Fruit fly (Drosophila melanogaster): Measurements from ENCODE around the gene Spn77Bc.
A peak's percentile ranks its signal among the peaks of the same experiment; 100 is the strongest.

Spn77Bc gene

DNA sequence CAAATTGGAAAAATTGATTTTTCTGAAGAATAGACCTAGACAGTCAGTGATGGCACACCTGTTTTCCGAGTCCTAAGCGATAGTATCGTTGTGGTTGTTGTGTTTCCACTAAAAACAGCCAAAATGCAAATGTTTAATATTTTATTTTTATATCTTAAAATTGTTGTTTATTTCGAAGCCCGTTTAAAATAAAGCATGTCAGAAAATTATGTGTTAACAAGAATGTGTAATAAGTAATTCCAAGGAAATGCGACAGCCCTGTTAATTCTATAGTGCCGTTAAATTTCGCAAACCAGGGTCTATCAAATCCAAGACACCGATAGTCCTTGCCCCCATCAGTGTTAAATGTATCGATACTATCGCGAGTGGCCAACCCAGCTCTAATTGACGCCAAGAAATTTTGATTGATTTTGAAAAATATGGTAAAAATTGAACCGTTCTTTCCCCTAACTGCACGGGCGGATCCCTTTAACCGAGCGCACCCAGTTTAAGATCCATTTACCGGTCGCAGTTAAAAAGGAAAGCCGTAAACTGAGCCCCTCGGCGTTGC lies 40.3 kb upstream of the Spn77Bc start, which contains the start of gene Pex23 (continued):
- TF ChIP-seq CG18619 (GFP tag; optimal IDR thresholded peaks at IDR 0.05), result peak; percentile 60
- peak; percentile 81 for TF ChIP-seq CG4404 (GFP tag; IDR thresholded peaks at IDR 0.05)
- peak; percentile 68 for TF ChIP-seq CG17802 (tag; optimal IDR thresholded peaks at IDR 0.05)
- peak; percentile 66 for TF ChIP-seq ara (GFP tag; IDR thresholded peaks at IDR 0.05)
- no peak for TF ChIP-seq pros (GFP tag; optimal IDR thresholded peaks at IDR 0.05)
- no peak for TF ChIP-seq CG1233 (GFP tag; optimal IDR thresholded peaks at IDR 0.05)
- peak; percentile 87 for TF ChIP-seq CG32532 (GFP tag; IDR thresholded peaks at IDR 0.05)
- TF ChIP-seq Atf3 (GFP tag; optimal IDR thresholded peaks at IDR 0.05), result peak; percentile 13
- no peak for TF ChIP-seq corto (GFP tag; optimal IDR thresholded peaks at IDR 0.05)
- peak; percentile 61 for TF ChIP-seq Antp (GFP tag; optimal IDR thresholded peaks at IDR 0.05)
- TF ChIP-seq chn (GFP tag; optimal IDR thresholded peaks at IDR 0.05), result peak; percentile 83
- peak; percentile 89 for TF ChIP-seq CG30403 (GFP tag; optimal IDR thresholded peaks at IDR 0.05)
- TF ChIP-seq CG7786 (GFP tag; optimal IDR thresholded peaks at IDR 0.05), result peak; percentile 64
- peak in 1 of 3 experiments; percentile 81 for TF ChIP-seq Stat92E (GFP tag; optimal IDR thresholded peaks at IDR 0.05)
- TF ChIP-seq sim (GFP tag; IDR thresholded peaks at IDR 0.05), result no peak
- TF ChIP-seq Rx (GFP tag; IDR thresholded peaks at IDR 0.05), result peak; percentile 75
- no peak for TF ChIP-seq sd (tag; optimal IDR thresholded peaks at IDR 0.05)
- peak; percentile 44 to 57 for TF ChIP-seq chif (GFP tag; optimal IDR thresholded peaks at IDR 0.05)
- TF ChIP-seq B-H2 (GFP tag; optimal IDR thresholded peaks at IDR 0.05), result peak; percentile 66
- TF ChIP-seq trem (tag; optimal IDR thresholded peaks at IDR 0.05), result peak; percentile 87
- TF ChIP-seq Meics (GFP tag; optimal IDR thresholded peaks at IDR 0.05), result peak; percentile 71
- TF ChIP-seq slbo (GFP tag; IDR thresholded peaks at IDR 0.05), result peak; percentile 91
- TF ChIP-seq stc (GFP tag; IDR thresholded peaks at IDR 0.05), result peak; percentile 65
- TF ChIP-seq Atf6 (GFP tag; IDR thresholded peaks at IDR 0.05), result peak; percentile 64
- TF ChIP-seq toy (GFP tag; IDR thresholded peaks at IDR 0.05), result no peak
- peak; percentile 56; the same call in 1 of the 2 replicates for TF ChIP-seq danr (GFP tag; IDR thresholded peaks at IDR 0.05)
- peak; percentile 79 for TF ChIP-seq Dbx (GFP tag; IDR thresholded peaks at IDR 0.05)
- peak; percentile 85 for TF ChIP-seq CG12155 (GFP tag; optimal IDR thresholded peaks at IDR 0.05)
- peak; percentile 53 for TF ChIP-seq NC2β (GFP tag; optimal IDR thresholded peaks at IDR 0.05)
- TF ChIP-seq Dek (tag; optimal IDR thresholded peaks at IDR 0.05), result peak; percentile 73
- no peak for TF ChIP-seq pb (GFP tag; optimal IDR thresholded peaks at IDR 0.05)
- TF ChIP-seq crp (GFP tag; optimal IDR thresholded peaks at IDR 0.05), result peak in 1 of 2 experiments; percentile 73
- peak; percentile 16 for TF ChIP-seq kah (GFP tag; optimal IDR thresholded peaks at IDR 0.05)
- peak; percentile 14 for TF ChIP-seq grn (GFP tag; optimal IDR thresholded peaks at IDR 0.05)
- peak; percentile 92 for TF ChIP-seq Xbp1 (GFP tag; optimal IDR thresholded peaks at IDR 0.05)
- 0 out of 2 replicates have a peak, but pooled peaks have one; percentile 22 for TF ChIP-seq CG17612 (GFP tag; IDR thresholded peaks at IDR 0.05)
- TF ChIP-seq Doc3 (GFP tag; IDR thresholded peaks at IDR 0.05; ENCODE audit: partially characterized antibody), result peak; percentile 99
- TF ChIP-seq CG8478 (optimal IDR thresholded peaks at IDR 0.05), result no peak
- TF ChIP-seq Scr (GFP tag; IDR thresholded peaks at IDR 0.05; ENCODE audit: partially characterized antibody), result peak; percentile 99
- TF ChIP-seq CG16813 (GFP tag; IDR thresholded peaks at IDR 0.05; ENCODE audit: partially characterized antibody), result peak; percentile 99
- TF ChIP-seq bab2 (GFP tag; optimal IDR thresholded peaks at IDR 0.05), result peak; percentile 64
- TF ChIP-seq da (GFP tag; optimal IDR thresholded peaks at IDR 0.05), result peak; percentile 15
- peak; percentile 63 for TF ChIP-seq luna (GFP tag; optimal IDR thresholded peaks at IDR 0.05)
- peak; percentile 62 for TF ChIP-seq tup (GFP tag; optimal IDR thresholded peaks at IDR 0.05)
- peak; percentile 77 for TF ChIP-seq pho (GFP tag; optimal IDR thresholded peaks at IDR 0.05)
- peak; percentile 77 for TF ChIP-seq CG14667 (GFP tag; IDR thresholded peaks at IDR 0.05)
- TF ChIP-seq nau (GFP tag; optimal IDR thresholded peaks at IDR 0.05), result no peak
- peak; percentile 82 for TF ChIP-seq E2f1 (GFP tag; IDR thresholded peaks at IDR 0.05)
- peak; percentile 73 for TF ChIP-seq slou (GFP tag; optimal IDR thresholded peaks at IDR 0.05)
- peak; percentile 77 for TF ChIP-seq CG16815 (GFP tag; optimal IDR thresholded peaks at IDR 0.05)
- no peak for TF ChIP-seq MTF-1 (GFP tag; optimal IDR thresholded peaks at IDR 0.05; ENCODE audit: borderline replicate concordance)
